Fruit fly (Drosophila melanogaster): ENCODE data around the gene pnr.
A peak's percentile ranks its signal among the peaks of the same experiment; 100 is the strongest.

The pnr gene

DNA sequence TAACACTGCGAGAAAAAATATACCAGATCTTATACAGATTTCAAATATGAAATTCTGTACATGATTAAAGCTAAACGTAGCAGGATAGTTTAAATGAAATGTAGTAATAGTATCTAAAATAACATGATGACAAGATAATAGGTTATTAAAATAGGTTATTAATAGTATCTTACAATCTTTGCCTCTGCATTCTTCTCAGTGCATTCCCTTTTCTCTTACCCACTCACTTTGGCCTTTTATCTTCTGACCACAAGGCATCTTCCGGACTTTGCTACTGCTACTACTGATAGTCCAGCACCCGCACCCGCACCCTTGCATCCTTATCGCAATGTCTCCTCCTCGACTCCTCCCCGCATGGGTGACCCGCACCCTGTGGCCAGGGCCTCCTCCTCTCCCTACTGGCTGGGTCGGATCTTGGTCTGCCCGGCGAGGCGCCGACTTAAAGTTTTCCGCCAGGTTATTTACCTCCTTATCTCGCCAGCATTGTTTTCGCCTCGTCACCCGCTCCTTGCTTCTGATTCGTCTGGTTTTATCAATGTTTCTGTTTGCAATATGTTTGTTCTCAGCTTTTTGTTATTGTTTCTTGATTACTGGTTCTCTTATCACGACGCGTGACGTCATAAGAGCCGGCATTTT lies 41.3 kb upstream of the pnr start (continued):
- TF ChIP-seq Rel (GFP tag; optimal IDR thresholded peaks at IDR 0.05): no peak
- TF ChIP-seq Rel (tag; optimal IDR thresholded peaks at IDR 0.05): peak; percentile 11

DNA sequence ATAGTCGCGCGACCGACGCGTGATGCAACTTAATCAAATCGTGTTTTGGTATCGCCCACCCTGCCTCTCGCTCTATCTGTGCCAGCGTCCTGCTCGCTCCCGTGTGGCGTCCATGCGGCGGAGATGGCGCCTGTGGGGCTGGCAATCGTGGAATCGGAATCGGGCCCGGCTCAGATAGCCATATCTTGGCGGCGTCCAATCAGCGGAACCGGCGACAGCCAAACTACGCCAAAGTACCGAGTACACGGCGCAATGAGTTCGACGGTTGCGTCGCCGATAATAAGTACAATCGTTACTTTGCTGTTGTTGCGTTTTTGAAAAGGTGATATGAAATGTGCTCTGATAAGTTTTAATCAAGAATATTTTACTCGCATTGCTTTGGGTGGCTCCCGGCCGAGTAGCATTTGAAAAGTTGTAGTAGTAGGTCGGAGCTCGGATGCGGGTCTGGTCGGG lies 40.1 kb upstream of the pnr start, which contains the start of gene srp:
Gene srp, plus strand, starts transcription at position 391 of the 453 bp plus-strand sequence.
- TF ChIP-seq tai (GFP tag; optimal IDR thresholded peaks at IDR 0.05): no peak
- TF ChIP-seq dsf (GFP tag; optimal IDR thresholded peaks at IDR 0.05; ENCODE audit: borderline replicate concordance): no peak
- TF ChIP-seq CrebA (GFP tag; optimal IDR thresholded peaks at IDR 0.05; ENCODE audit: borderline replicate concordance): no peak
- TF ChIP-seq Mio (GFP tag; optimal IDR thresholded peaks at IDR 0.05): no peak
- no peak for TF ChIP-seq Jra (GFP tag; optimal IDR thresholded peaks at IDR 0.05)
- no peak for TF ChIP-seq ey (GFP tag; optimal IDR thresholded peaks at IDR 0.05)
- TF ChIP-seq woc (GFP tag; optimal IDR thresholded peaks at IDR 0.05): no peak
- TF ChIP-seq rgr (GFP tag; optimal IDR thresholded peaks at IDR 0.05): no peak
- no peak for TF ChIP-seq GATAd (GFP tag; optimal IDR thresholded peaks at IDR 0.05)
- TF ChIP-seq fru (GFP tag; optimal IDR thresholded peaks at IDR 0.05): peak; percentile 40
- TF ChIP-seq Vsx2 (GFP tag; optimal IDR thresholded peaks at IDR 0.05; ENCODE audit: partially characterized antibody): no peak
- no peak for TF ChIP-seq Hr83 (GFP tag; optimal IDR thresholded peaks at IDR 0.05; ENCODE audit: poor library complexity, severe bottlenecking)
- TF ChIP-seq h (GFP tag; optimal IDR thresholded peaks at IDR 0.05): peak; percentile 83
- TF ChIP-seq Rel (GFP tag; optimal IDR thresholded peaks at IDR 0.05): no peak
- TF ChIP-seq Rel (tag; optimal IDR thresholded peaks at IDR 0.05): peak; percentile 86
- TF ChIP-seq N (GFP tag; optimal IDR thresholded peaks at IDR 0.05): no peak
- no peak for TF ChIP-seq Hr78 (GFP tag; optimal IDR thresholded peaks at IDR 0.05)
- no peak for TF ChIP-seq dmrt93B (GFP tag; optimal IDR thresholded peaks at IDR 0.05)

DNA sequence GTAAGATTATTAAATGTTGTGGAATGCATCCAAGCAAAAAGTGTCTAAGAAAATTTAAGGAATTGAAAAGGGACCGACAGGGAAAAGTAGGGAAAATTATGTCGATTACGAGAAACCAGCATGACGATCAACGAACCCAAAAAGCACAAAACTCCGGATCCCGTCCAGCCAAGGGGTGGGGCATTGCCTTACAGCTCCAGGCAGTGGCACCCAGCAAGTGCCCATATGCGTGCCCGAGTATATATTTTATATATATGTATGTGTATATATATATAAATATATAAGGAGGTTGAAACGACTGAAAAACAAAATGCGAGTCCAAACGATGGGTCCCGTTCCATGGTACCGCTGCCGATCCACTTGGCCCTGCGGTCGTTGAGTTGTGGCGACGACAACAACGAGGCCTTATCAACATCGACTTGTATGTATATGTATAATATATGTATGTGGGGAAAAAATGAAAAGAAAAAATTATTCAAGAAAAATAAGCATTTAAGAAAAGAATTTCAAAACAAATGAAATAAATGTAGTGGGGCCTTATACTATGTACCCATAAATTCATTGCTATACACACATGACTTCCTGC lies 38.7 kb upstream of the pnr start:
- TF ChIP-seq Rel (GFP tag; optimal IDR thresholded peaks at IDR 0.05): no peak
- TF ChIP-seq Rel (tag; optimal IDR thresholded peaks at IDR 0.05): peak; percentile 85
- no peak for TF ChIP-seq usp (GFP tag; optimal IDR thresholded peaks at IDR 0.05)

DNA sequence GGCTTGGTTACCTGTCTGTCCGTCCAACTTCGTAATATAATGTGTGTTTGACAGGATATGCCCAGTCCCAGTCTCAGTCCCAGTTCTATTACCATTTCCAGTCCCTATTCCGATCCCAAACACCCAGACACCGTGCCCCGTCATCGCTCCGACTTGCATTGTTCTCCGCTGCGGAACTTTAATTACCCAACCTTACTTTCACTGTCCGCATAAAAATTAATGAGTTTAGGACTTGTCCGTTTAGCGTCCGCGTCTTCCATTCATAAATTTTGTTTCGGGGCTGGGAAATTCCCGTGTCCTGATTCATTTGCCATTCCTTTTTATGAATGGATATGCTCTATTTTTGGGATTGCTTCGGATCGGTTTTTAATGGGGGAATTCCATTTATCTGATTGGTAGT lies 37.5 kb upstream of the pnr start:
- TF ChIP-seq GATAd (GFP tag; optimal IDR thresholded peaks at IDR 0.05) (no peak), psq (GFP tag; optimal IDR thresholded peaks at IDR 0.05) (no peak), Rel (GFP tag; optimal IDR thresholded peaks at IDR 0.05) (no peak), Rel (tag; optimal IDR thresholded peaks at IDR 0.05) (no peak), dmrt93B (GFP tag; optimal IDR thresholded peaks at IDR 0.05) (no peak), Myc (optimal IDR thresholded peaks at IDR 0.05) (no peak), CrebA (GFP tag; optimal IDR thresholded peaks at IDR 0.05; ENCODE audit: borderline replicate concordance) (no peak), fru (GFP tag; optimal IDR thresholded peaks at IDR 0.05) (no peak)

DNA sequence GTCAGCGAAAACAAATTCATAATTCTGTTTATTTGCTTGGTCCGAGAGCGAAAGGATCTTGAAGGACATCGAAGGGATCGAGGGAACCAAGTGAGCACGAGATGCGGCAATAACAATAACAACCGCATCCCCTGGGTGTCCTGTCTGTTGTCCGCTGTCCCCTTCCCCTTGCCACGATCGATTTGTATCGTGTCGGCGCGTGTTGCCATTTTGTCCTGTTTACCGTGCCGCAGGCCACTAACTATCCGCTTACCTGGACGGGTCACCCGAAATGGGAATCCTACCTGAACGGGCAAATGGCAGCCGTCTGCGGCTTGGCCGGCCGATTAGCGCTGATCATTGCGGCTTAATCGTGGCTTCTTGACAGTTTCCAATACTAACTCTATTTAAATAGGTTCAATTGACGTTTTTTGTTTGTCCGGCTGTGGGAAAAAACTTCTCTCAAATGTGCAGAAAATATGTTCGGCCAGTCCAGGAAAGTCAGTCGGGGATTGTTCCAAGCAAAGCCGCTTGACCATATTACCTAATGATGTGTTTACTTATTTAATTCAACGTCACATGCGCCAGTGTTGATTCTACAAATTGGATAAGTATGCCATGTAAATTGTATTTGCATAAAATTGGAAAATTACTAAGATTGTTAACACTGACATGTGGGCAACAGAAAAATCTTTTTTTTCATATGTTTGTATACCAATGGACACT lies 36.5 kb upstream of the pnr start:
- no peak for TF ChIP-seq pan (optimal IDR thresholded peaks at IDR 0.05)

DNA sequence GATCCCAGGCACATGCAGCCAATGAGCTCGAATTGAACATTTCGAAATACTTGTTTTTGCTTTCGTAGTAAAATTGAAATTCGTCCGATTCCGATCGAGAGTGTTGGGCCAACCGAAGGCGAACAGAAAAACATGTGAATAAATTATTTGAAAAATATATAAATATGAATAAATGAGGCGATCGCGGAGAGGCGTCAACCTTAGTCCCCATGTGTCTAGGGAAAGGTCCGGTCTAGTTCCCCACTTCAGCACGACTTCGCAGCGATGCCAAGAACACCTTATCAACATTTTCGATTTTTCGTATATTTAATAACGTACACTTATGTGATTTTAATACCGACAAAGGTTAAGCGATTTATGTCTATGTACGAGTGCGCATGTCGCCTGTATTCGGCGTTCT lies 34.3 kb upstream of the pnr start:
- TF ChIP-seq Rel (GFP tag; optimal IDR thresholded peaks at IDR 0.05): no peak
- peak; percentile 11 for TF ChIP-seq Rel (tag; optimal IDR thresholded peaks at IDR 0.05)
- no peak for TF ChIP-seq woc (GFP tag; optimal IDR thresholded peaks at IDR 0.05)
- TF ChIP-seq psq (GFP tag; optimal IDR thresholded peaks at IDR 0.05): no peak
- no peak for TF ChIP-seq Hr78 (GFP tag; optimal IDR thresholded peaks at IDR 0.05)
- TF ChIP-seq GATAd (GFP tag; optimal IDR thresholded peaks at IDR 0.05): no peak
- no peak for TF ChIP-seq lola (GFP tag; optimal IDR thresholded peaks at IDR 0.05)
- no peak for TF ChIP-seq tai (GFP tag; optimal IDR thresholded peaks at IDR 0.05)

DNA sequence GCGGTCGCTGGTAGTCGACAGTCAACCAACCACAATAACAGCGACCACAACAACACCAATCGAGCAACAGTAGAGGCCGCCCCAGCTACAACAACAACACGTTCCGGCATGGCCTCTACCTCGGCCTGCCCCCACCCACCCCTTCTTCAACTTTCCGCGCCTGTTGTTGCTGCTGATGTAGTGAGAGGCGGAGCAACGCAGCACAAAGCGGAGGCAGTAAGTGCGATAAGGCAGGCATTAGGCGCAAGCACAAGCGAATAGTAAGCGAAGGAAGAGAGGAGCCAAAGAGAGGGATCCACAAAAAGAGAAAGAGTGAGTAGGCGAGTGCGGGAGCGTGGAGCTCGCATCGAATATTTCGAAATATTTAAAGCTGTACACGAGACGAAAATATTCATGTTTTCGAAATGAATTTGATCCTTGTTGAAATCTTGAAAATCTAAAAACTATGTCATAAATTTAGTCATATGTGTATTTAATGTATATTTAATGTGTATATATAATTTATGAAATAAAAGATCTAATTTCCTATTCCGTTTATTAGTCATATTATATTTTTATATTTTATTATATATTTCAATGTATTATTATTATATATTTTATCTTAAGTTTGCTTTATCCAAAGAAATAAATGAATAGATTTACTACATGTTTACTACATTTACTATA lies 32.6 kb upstream of the pnr start:
- TF ChIP-seq OdsH (GFP tag; optimal IDR thresholded peaks at IDR 0.05): no peak
- TF ChIP-seq lola (GFP tag; optimal IDR thresholded peaks at IDR 0.05): no peak
- no peak for TF ChIP-seq fru (GFP tag; optimal IDR thresholded peaks at IDR 0.05)
- peak in 1 of 2 experiments; percentile 14 for TF ChIP-seq foxo (GFP tag; optimal IDR thresholded peaks at IDR 0.05)
- peak; percentile 88 for TF ChIP-seq Dif (GFP tag; optimal IDR thresholded peaks at IDR 0.05; ENCODE audit: partially characterized antibody)
- TF ChIP-seq h (GFP tag; optimal IDR thresholded peaks at IDR 0.05): peak; percentile 5
- no peak for TF ChIP-seq dsf (GFP tag; optimal IDR thresholded peaks at IDR 0.05; ENCODE audit: borderline replicate concordance)
- no peak for TF ChIP-seq pan (optimal IDR thresholded peaks at IDR 0.05)
- no peak for TF ChIP-seq Jra (GFP tag; optimal IDR thresholded peaks at IDR 0.05)
- TF ChIP-seq Hnf4 (GFP tag; optimal IDR thresholded peaks at IDR 0.05): no peak
- peak; percentile 78 for TF ChIP-seq Hr83 (GFP tag; optimal IDR thresholded peaks at IDR 0.05; ENCODE audit: poor library complexity, severe bottlenecking)
- TF ChIP-seq dmrt93B (GFP tag; optimal IDR thresholded peaks at IDR 0.05): no peak
- no peak for TF ChIP-seq CG32264 (GFP tag; optimal IDR thresholded peaks at IDR 0.05)
- no peak for TF ChIP-seq brk (GFP tag; optimal IDR thresholded peaks at IDR 0.05)
- TF ChIP-seq Myc (optimal IDR thresholded peaks at IDR 0.05): no peak
- TF ChIP-seq br (GFP tag; optimal IDR thresholded peaks at IDR 0.05): no peak
- TF ChIP-seq GATAd (GFP tag; optimal IDR thresholded peaks at IDR 0.05): no peak
- TF ChIP-seq usp (GFP tag; optimal IDR thresholded peaks at IDR 0.05): no peak
- TF ChIP-seq psq (GFP tag; optimal IDR thresholded peaks at IDR 0.05): peak; percentile 49
- TF ChIP-seq Sp1 (GFP tag; optimal IDR thresholded peaks at IDR 0.05): no peak
- no peak for TF ChIP-seq Rel (GFP tag; optimal IDR thresholded peaks at IDR 0.05)
- TF ChIP-seq Rel (tag; optimal IDR thresholded peaks at IDR 0.05): peak; percentile 55
